Worm (Caenorhabditis elegans) whole organism, L4 larva: ENCODE measurements around the gene C27A2.8.

ENCODE experiments used
- D1046.2 ChIP-seq: fragments of 200-800 bp; sonication (Bioruptor generic); IDR thresholded peaks from 2 replicates; pipeline ENCODE4 v1.3.6; 2022; ENCODE audit warnings: missing genetic modification characterization, missing compliant biosample characterization
- F10B5.3 ChIP-seq: sonication (generic microtip); optimal IDR thresholded peaks from 2 replicates; lab custom pipeline; 2016; ENCODE audit warnings: mild to moderate bottlenecking, missing genetic modification characterization, missing compliant biosample characterization
- F37D6.2 ChIP-seq: sonication (generic microtip); optimal IDR thresholded peaks from 2 replicates; lab custom pipeline; 2016; ENCODE audit warnings: mild to moderate bottlenecking, missing genetic modification characterization, missing compliant biosample characterization
- F44E2.7 ChIP-seq: fragments of 200-800 bp; sonication (Bioruptor generic); IDR thresholded peaks from 2 replicates; pipeline ENCODE4 v2.1.2; 2022; ENCODE audit warnings: missing genetic modification characterization, missing compliant biosample characterization
- Y105C5A.15 ChIP-seq: fragments of 200-800 bp; sonication (Bioruptor generic); IDR thresholded peaks from 2 replicates; pipeline ENCODE4 v1.3.6; 2022; ENCODE audit warnings: missing genetic modification characterization, missing compliant biosample characterization
- Y48G9A.11 ChIP-seq: fragments of 200-800 bp; sonication (Bioruptor generic); IDR thresholded peaks from 2 replicates; pipeline ENCODE4 v1.3.6; 2022; ENCODE audit warnings: missing genetic modification reagents, missing genetic modification characterization, missing compliant biosample characterization
- Y5F2A.4 ChIP-seq: fragments of 200-800 bp; sonication (Bioruptor generic); optimal IDR thresholded peaks from 2 replicates; lab custom pipeline; 2018; ENCODE audit warnings: mild to moderate bottlenecking, missing genetic modification characterization, missing compliant biosample characterization
- ZK337.2 ChIP-seq: fragments of 200-800 bp; sonication (Bioruptor generic); IDR thresholded peaks from 2 replicates; pipeline ENCODE4 v1.3.6; 2022; ENCODE audit warnings: missing genetic modification reagents, missing genetic modification characterization, missing compliant biosample characterization
- aly-2 ChIP-seq: sonication (generic microtip); optimal IDR thresholded peaks from 2 replicates; lab custom pipeline; 2018; ENCODE audit warnings: missing biosample characterization, missing genetic modification characterization
- ceh-20 ChIP-seq: fragments of 200-800 bp; sonication (Bioruptor generic); IDR thresholded peaks from 2 replicates; pipeline ENCODE4 v1.3.6; 2022; ENCODE audit warnings: missing genetic modification reagents, missing genetic modification characterization, missing compliant biosample characterization
- ceh-28 ChIP-seq: fragments of 150-350 bp; optimal IDR thresholded peaks from 2 replicates; lab custom pipeline; 2014; ENCODE audit warnings: missing biosample characterization, missing genetic modification reagents, missing genetic modification characterization
- ceh-32 ChIP-seq: sonication (generic microtip); optimal IDR thresholded peaks from 2 replicates; lab custom pipeline; 2016; ENCODE audit warnings: mild to moderate bottlenecking, missing genetic modification characterization, missing compliant biosample characterization; ENCODE audit not compliant: poor library complexity
- daf-16 ChIP-seq, 3 experiments: sonication (generic microtip); optimal IDR thresholded peaks; 2 replicates each; lab custom pipeline; 2016 to 2017; ENCODE audit warnings: missing genetic modification characterization in 3 of 3, missing genetic modification reagents in 3 of 3, mild to moderate bottlenecking in 2 of 3, missing compliant biosample characterization in 2 of 3, missing biosample characterization in 1 of 3, moderate library complexity in 1 of 3
- daf-8 ChIP-seq: fragments of 200-800 bp; sonication (Bioruptor generic); IDR thresholded peaks from 2 replicates; pipeline ENCODE4 v1.3.6; 2022; ENCODE audit warnings: missing genetic modification characterization, missing compliant biosample characterization
- dmd-6 ChIP-seq: fragments of 200-800 bp; sonication (Bioruptor generic); IDR thresholded peaks from 2 replicates; pipeline ENCODE4 v1.3.6; 2022; ENCODE audit warnings: missing genetic modification reagents, missing genetic modification characterization, missing compliant biosample characterization
- dmd-8 ChIP-seq: fragments of 200-800 bp; sonication (Bioruptor generic); IDR thresholded peaks from 2 replicates; pipeline ENCODE4 v1.3.6; 2022; ENCODE audit warnings: missing genetic modification characterization, missing compliant biosample characterization
- dmd-9 ChIP-seq: fragments of 200-800 bp; sonication (Bioruptor generic); IDR thresholded peaks from 2 replicates; pipeline ENCODE4 v1.3.6; 2022; ENCODE audit warnings: missing genetic modification reagents, missing genetic modification characterization, missing compliant biosample characterization
- dpl-1 ChIP-seq: fragments of 150-350 bp; optimal IDR thresholded peaks from 2 replicates; lab custom pipeline; 2014; ENCODE audit warnings: missing biosample characterization, missing genetic modification reagents, missing genetic modification characterization
- duxl-1 ChIP-seq: sonication (generic microtip); optimal IDR thresholded peaks from 2 replicates; lab custom pipeline; 2016; ENCODE audit warnings: mild to moderate bottlenecking, missing genetic modification characterization, moderate library complexity, missing compliant biosample characterization; ENCODE audit not compliant: poor library complexity
- dve-1 ChIP-seq: sonication (generic microtip); optimal IDR thresholded peaks from 2 replicates; lab custom pipeline; 2017; ENCODE audit warnings: antibody characterized with exemption, mild to moderate bottlenecking, missing genetic modification characterization, missing compliant biosample characterization; ENCODE audit not compliant: insufficient read depth
- egl-43 ChIP-seq: fragments of 200-800 bp; sonication (Bioruptor generic); IDR thresholded peaks from 2 replicates; pipeline ENCODE4 v1.3.6; 2022; ENCODE audit warnings: missing genetic modification reagents, missing genetic modification characterization, missing compliant biosample characterization
- fkh-10 ChIP-seq: fragments of 150-350 bp; optimal IDR thresholded peaks from 2 replicates; lab custom pipeline; 2014; ENCODE audit warnings: missing biosample characterization, missing genetic modification reagents, missing genetic modification characterization
- fos-1 ChIP-seq: fragments of 150-350 bp; optimal IDR thresholded peaks from 2 replicates; lab custom pipeline; 2014; ENCODE audit warnings: missing biosample characterization, missing genetic modification characterization
- gei-8 ChIP-seq: fragments of 200-800 bp; sonication (Bioruptor generic); optimal IDR thresholded peaks from 2 replicates; lab custom pipeline; 2018; ENCODE audit warnings: mild to moderate bottlenecking, missing genetic modification characterization, missing compliant biosample characterization
- hlh-11 ChIP-seq: fragments of 200-800 bp; sonication (Bioruptor generic); optimal IDR thresholded peaks from 2 replicates; lab custom pipeline; 2018; ENCODE audit warnings: mild to moderate bottlenecking, missing genetic modification characterization, missing compliant biosample characterization
- hlh-30 ChIP-seq: sonication (generic microtip); optimal IDR thresholded peaks from 2 replicates; lab custom pipeline; 2017; ENCODE audit warnings: antibody characterized with exemption, mild to moderate bottlenecking, missing genetic modification characterization, missing compliant biosample characterization; ENCODE audit not compliant: insufficient read depth
- lin-13 ChIP-seq: fragments of 150-350 bp; optimal IDR thresholded peaks from 2 replicates; lab custom pipeline; 2014; ENCODE audit warnings: missing biosample characterization, missing genetic modification reagents, missing genetic modification characterization
- lin-38 ChIP-seq: fragments of 200-800 bp; sonication (Bioruptor generic); IDR thresholded peaks from 2 replicates; pipeline ENCODE4 v1.3.6; 2022; ENCODE audit warnings: missing genetic modification reagents, missing genetic modification characterization, missing compliant biosample characterization
- madf-5 ChIP-seq, 2 experiments: fragments of 200-800 bp; sonication (Bioruptor generic); IDR thresholded peaks; 2 replicates each; pipeline ENCODE4 v1.3.6; 2022; ENCODE audit warnings: missing compliant biosample characterization in 2 of 2, missing genetic modification characterization in 2 of 2
- madf-9 ChIP-seq: fragments of 200-800 bp; sonication (Bioruptor generic); conservative IDR thresholded peaks from 2 replicates; pipeline ENCODE4 v1.3.6; 2022; ENCODE audit warnings: missing genetic modification reagents, missing genetic modification characterization, missing compliant biosample characterization
- mdt-29 ChIP-seq: fragments of 200-800 bp; sonication (Bioruptor generic); IDR thresholded peaks from 2 replicates; pipeline ENCODE4 v1.3.6; 2022; ENCODE audit warnings: missing genetic modification reagents, missing genetic modification characterization, missing compliant biosample characterization
- mep-1 ChIP-seq: fragments of 150-350 bp; sonication (generic microtip); optimal IDR thresholded peaks from 3 replicates; lab custom pipeline; 2014; ENCODE audit warnings: missing biosample characterization, missing genetic modification characterization
- mxl-3 ChIP-seq: fragments of 200-800 bp; sonication (Bioruptor generic); optimal IDR thresholded peaks from 2 replicates; lab custom pipeline; 2018; ENCODE audit warnings: mild to moderate bottlenecking, missing genetic modification characterization, missing compliant biosample characterization
- nhr-10 ChIP-seq: fragments of 150-350 bp; optimal IDR thresholded peaks from 2 replicates; lab custom pipeline; 2014; ENCODE audit warnings: missing biosample characterization, missing genetic modification characterization
- nhr-111 ChIP-seq: fragments of 200-800 bp; sonication (Bioruptor generic); optimal IDR thresholded peaks from 2 replicates; lab custom pipeline; 2018; ENCODE audit warnings: mild to moderate bottlenecking, missing genetic modification characterization, missing compliant biosample characterization
- nhr-28 ChIP-seq: fragments of 150-350 bp; optimal IDR thresholded peaks from 2 replicates; lab custom pipeline; 2014; ENCODE audit warnings: missing biosample characterization, missing genetic modification characterization
- nhr-41 ChIP-seq: fragments of 200-800 bp; sonication (Bioruptor generic); IDR thresholded peaks from 2 replicates; pipeline ENCODE4 v1.3.6; 2022; ENCODE audit warnings: missing genetic modification reagents, missing genetic modification characterization, missing compliant biosample characterization
- nhr-76 ChIP-seq: fragments of 150-350 bp; optimal IDR thresholded peaks from 2 replicates; lab custom pipeline; 2014; ENCODE audit warnings: missing biosample characterization, missing genetic modification characterization
- pha-4 ChIP-seq, 2 experiments: fragments of 150-350 bp in 1 of 2; fragments of 200-800 bp in 1 of 2; sonication (Bioruptor generic) in 1 of 2; IDR thresholded peaks in 1 of 2; optimal IDR thresholded peaks in 1 of 2; 2 replicates each; pipeline versions ENCODE4 v1.3.6 to Lab custom; 2014 to 2022; ENCODE audit warnings: missing genetic modification characterization in 2 of 2, missing genetic modification reagents in 2 of 2, missing biosample characterization in 1 of 2, missing compliant biosample characterization in 1 of 2
- pqm-1 ChIP-seq: sonication (generic microtip); optimal IDR thresholded peaks from 2 replicates; lab custom pipeline; 2017; ENCODE audit warnings: missing biosample characterization, missing genetic modification characterization
- rbr-2 ChIP-seq: sonication (generic microtip); optimal IDR thresholded peaks from 2 replicates; lab custom pipeline; 2016; ENCODE audit warnings: missing genotype, missing genetic modification characterization, missing compliant biosample characterization
- set-16 ChIP-seq: fragments of 200-800 bp; sonication (Bioruptor generic); IDR thresholded peaks from 2 replicates; pipeline ENCODE4 v1.3.6; 2022; ENCODE audit warnings: missing genetic modification reagents, missing genetic modification characterization, missing compliant biosample characterization
- snpc-1.2 ChIP-seq: fragments of 200-800 bp; sonication (Bioruptor generic); IDR thresholded peaks from 2 replicates; pipeline ENCODE4 v1.3.6; 2022; ENCODE audit warnings: missing genetic modification reagents, missing genetic modification characterization, missing compliant biosample characterization
- spr-1 ChIP-seq: sonication (generic microtip); optimal IDR thresholded peaks from 2 replicates; lab custom pipeline; 2016; ENCODE audit warnings: mild to moderate bottlenecking, missing genetic modification characterization, missing compliant biosample characterization
- tag-97 ChIP-seq: fragments of 200-800 bp; sonication (Bioruptor generic); IDR thresholded peaks from 2 replicates; pipeline ENCODE4 v1.3.6; 2022; ENCODE audit warnings: missing genetic modification characterization, missing compliant biosample characterization
- unc-130 ChIP-seq: sonication (generic microtip); optimal IDR thresholded peaks from 2 replicates; lab custom pipeline; 2016; ENCODE audit warnings: missing genetic modification reagents, missing genetic modification characterization, missing compliant biosample characterization
- unc-62 ChIP-seq, 3 experiments: fragments of 150-350 bp in 1 of 3; sonication (generic microtip); optimal IDR thresholded peaks in 2 of 3; peaks in 1 of 3; 1 replicate in 1 of 3; 2 replicates in 2 of 3; lab custom pipeline; 2014 to 2017; ENCODE audit warnings: missing biosample characterization in 3 of 3, missing genetic modification characterization in 3 of 3, missing genetic modification reagents in 3 of 3, missing genotype in 1 of 3
- zfp-2 ChIP-seq: sonication (generic microtip); optimal IDR thresholded peaks from 2 replicates; lab custom pipeline; 2016; ENCODE audit warnings: mild to moderate bottlenecking, missing genetic modification characterization, missing compliant biosample characterization
- ztf-11 ChIP-seq: fragments of 150-350 bp; optimal IDR thresholded peaks from 2 replicates; lab custom pipeline; 2014; ENCODE audit warnings: missing biosample characterization, missing genetic modification characterization

C27A2.8 gene

ce11 chrII:5105020-5105419 lies 37.2 kb upstream of the C27A2.8 start (continued):
- TF ChIP-seq nhr-10 (tag; lab: Kevin White, UChicago) (no peak), daf-16 (GFP tag; optimal IDR thresholded peaks at IDR 0.05; lab: Kevin White, UChicago) (peak in 1 of 2 experiments; percentile 94), daf-16 (tag; optimal IDR thresholded peaks at IDR 0.05; lab: Kevin White, UChicago) (peak; percentile 78), mxl-3 (GFP tag; lab: Kevin White, UChicago) (peak; percentile 69), duxl-1 (tag; lab: Kevin White, UChicago) (peak; percentile 85), nhr-111 (GFP tag; lab: Kevin White, UChicago) (peak; percentile 87), rbr-2 (tag; lab: Kevin White, UChicago) (peak; percentile 71), aly-2 (tag; lab: Kevin White, UChicago) (peak; percentile 4), lin-38 (GFP tag; lab: Robert Waterston, UW) (no peak; the same call in none of the 2 replicates), madf-5 (GFP tag; IDR thresholded peaks at IDR 0.05; lab: Robert Waterston, UW) (peak; percentile 83 to 84; a peak in 3 of 4 replicates), D1046.2 (GFP tag; lab: Robert Waterston, UW) (peak; percentile 88), F37D6.2 (tag; lab: Kevin White, UChicago) (peak; percentile 22), unc-130 (GFP tag; lab: Kevin White, UChicago) (peak; percentile 80), spr-1 (peak; percentile 86), dve-1 (peak; percentile 72), set-16 (GFP tag; lab: Robert Waterston, UW) (no peak), dmd-6 (GFP tag; lab: Robert Waterston, UW) (peak; percentile 82), nhr-28 (tag; lab: Kevin White, UChicago) (peak; percentile 38), snpc-1.2 (GFP tag; lab: Robert Waterston, UW) (no peak; the same call in 1 of the 2 replicates), mdt-29 (GFP tag; lab: Robert Waterston, UW) (peak; percentile 59), fos-1 (no peak), daf-8 (GFP tag; lab: Robert Waterston, UW) (no peak), madf-9 (GFP tag; lab: Robert Waterston, UW) (no peak; the same call in 1 of the 2 replicates), nhr-76 (tag; lab: Kevin White, UChicago) (no peak), hlh-11 (no peak), dmd-8 (GFP tag; lab: Robert Waterston, UW) (peak; percentile 94), ztf-11 (tag; lab: Kevin White, UChicago) (no peak), dmd-9 (GFP tag; lab: Robert Waterston, UW) (0 out of 2 replicates have a peak, but pooled peaks have one; percentile 30), F10B5.3 (peak; percentile 60), lin-13 (GFP tag; lab: Kevin White, UChicago) (peak; percentile 48), fkh-10 (peak; percentile 0), Y48G9A.11 (GFP tag; lab: Robert Waterston, UW) (peak; percentile 76), pqm-1 (tag; lab: Kevin White, UChicago) (no peak), ceh-28 (tag; lab: Kevin White, UChicago) (no peak), gei-8 (peak; percentile 88), F44E2.7 (peak; percentile 75), mep-1 (peak; percentile 72), ceh-20 (GFP tag; lab: Robert Waterston, UW) (peak; percentile 81; the same call in 1 of the 2 replicates), nhr-41 (GFP tag; lab: Robert Waterston, UW) (peak; percentile 96), egl-43 (GFP tag; lab: Robert Waterston, UW) (no peak), hlh-30 (tag; lab: Kevin White, UChicago) (peak; percentile 70), ceh-32 (no peak), dpl-1 (peak; percentile 39), pha-4 (GFP tag; IDR thresholded peaks at IDR 0.05; lab: Robert Waterston, UW) (no peak; the same call in 1 of the 2 replicates), pha-4 (tag; optimal IDR thresholded peaks at IDR 0.05; lab: Kevin White, UChicago) (no peak), tag-97 (GFP tag; lab: Robert Waterston, UW) (no peak), zfp-2 (tag; lab: Kevin White, UChicago) (peak; percentile 55), Y5F2A.4 (peak; percentile 75), ZK337.2 (GFP tag; lab: Robert Waterston, UW) (0 out of 2 replicates have a peak, but pooled peaks have one; percentile 73), Y105C5A.15 (GFP tag; lab: Robert Waterston, UW) (peak; percentile 76; the same call in 1 of the 2 replicates), unc-62 (GFP tag; optimal IDR thresholded peaks at IDR 0.05 in 1 of 2; lab: Kevin White, UChicago) (peak in 1 of 2 experiments; percentile 82), unc-62 (tag; optimal IDR thresholded peaks at IDR 0.05; lab: Kevin White, UChicago) (no peak)
